Worm (Caenorhabditis elegans): ENCODE data around the gene F41B5.12.

DNA sequence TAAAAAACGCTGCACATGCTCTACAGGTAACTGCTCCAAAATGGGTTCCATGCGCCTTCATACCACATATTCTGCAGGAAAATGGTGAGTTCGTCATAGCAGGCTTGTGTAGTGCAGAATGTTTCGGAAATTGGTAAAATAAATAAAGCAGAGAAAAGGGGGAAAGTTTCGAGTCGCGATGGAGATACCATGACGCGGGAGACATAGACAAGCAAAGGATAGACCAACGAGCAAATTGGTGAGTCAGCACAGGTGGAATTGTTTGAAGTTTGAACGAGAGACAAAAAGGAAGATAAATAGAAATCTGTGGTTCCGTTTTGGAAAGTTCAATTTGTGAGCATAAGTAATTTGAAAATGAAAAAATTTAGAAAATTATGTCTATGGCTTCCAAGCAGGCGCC lies 29.6 kb downstream of the F41B5.12 start, which contains the start of gene nhr-225:
- no peak for TF ChIP-seq hmbx-1 (tag; optimal IDR thresholded peaks at IDR 0.05)
- no peak for TF ChIP-seq flt-1 (GFP tag; IDR thresholded peaks at IDR 0.05)
- no peak for TF ChIP-seq ama-1 (optimal IDR thresholded peaks at IDR 0.05)
- no peak for TF ChIP-seq hnd-1 (tag; optimal IDR thresholded peaks at IDR 0.05)
